Worm (Caenorhabditis elegans): Measurements from ENCODE around the gene fmo-5.
"Not testable (repeated sequence)": the region's sequence is repeated elsewhere in the genome, so short reads cannot be mapped to it uniquely, and the experiment has no call there.

fmo-5 gene

DNA sequence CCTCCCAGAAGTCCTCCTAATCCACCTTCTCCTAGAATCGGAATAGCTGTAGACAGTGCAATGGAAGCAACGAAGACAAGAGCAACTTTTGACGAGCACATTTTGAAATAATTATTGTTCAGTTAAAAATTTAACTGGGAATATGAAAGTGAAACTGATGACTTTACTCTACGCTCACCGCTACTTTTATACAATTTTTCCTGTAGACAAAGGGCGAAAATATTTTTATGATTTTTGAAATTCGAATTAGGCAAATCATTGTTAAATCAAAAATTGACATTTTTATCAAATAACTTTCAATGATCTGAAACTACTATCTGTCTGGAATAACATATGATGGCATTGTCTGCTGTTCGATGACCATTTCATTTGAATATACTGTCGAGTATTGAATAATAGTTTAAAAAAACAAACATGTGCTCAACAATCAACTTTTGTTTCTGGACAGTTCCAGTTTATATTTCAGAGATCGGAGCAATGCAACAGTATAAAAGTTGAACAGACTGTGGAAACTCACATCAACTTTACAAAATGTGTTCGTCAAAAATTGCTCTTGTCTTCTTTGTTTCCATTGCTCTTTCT is 9.9 kb downstream of the fmo-5 start, which contains the start of the genes srlf-23 and srlf-20:
Gene srlf-23, minus strand, starts transcription at position 101 of the 582 bp plus-strand sequence.
Gene srlf-20, plus strand, starts transcription at position 532 of the 582 bp plus-strand sequence.
- TF ChIP-seq C34B4.2 (tag; optimal IDR thresholded peaks at IDR 0.05) = no peak
- no peak for TF ChIP-seq jun-1 (tag; optimal IDR thresholded peaks at IDR 0.05)
- no peak for TF ChIP-seq unc-130 (tag; optimal IDR thresholded peaks at IDR 0.05)
- no peak for TF ChIP-seq nhr-90 (tag; optimal IDR thresholded peaks at IDR 0.05; ENCODE audit: poor library complexity)
- TF ChIP-seq ceh-8 (GFP tag; optimal IDR thresholded peaks at IDR 0.05) = no peak
- TF ChIP-seq ceh-88 (GFP tag; IDR thresholded peaks at IDR 0.05) = no peak
- TF ChIP-seq lin-15B (tag; optimal IDR thresholded peaks at IDR 0.05) = no peak
- no peak for TF ChIP-seq unc-86 (tag; optimal IDR thresholded peaks at IDR 0.05)
- no peak for TF ChIP-seq nhr-12 (tag; optimal IDR thresholded peaks at IDR 0.05)
- TF ChIP-seq efl-3 (GFP tag; optimal IDR thresholded peaks at IDR 0.05) = no peak
- no peak for TF ChIP-seq pag-3 (tag; optimal IDR thresholded peaks at IDR 0.05; ENCODE audit: borderline replicate concordance, insufficient read depth)
- TF ChIP-seq irx-1 (tag; optimal IDR thresholded peaks at IDR 0.05) = no peak
- no peak for TF ChIP-seq unc-62 (GFP tag; optimal IDR thresholded peaks at IDR 0.05)
- TF ChIP-seq xbp-1 (tag; optimal IDR thresholded peaks at IDR 0.05) = no peak
- no peak for TF ChIP-seq zip-4 (GFP tag; optimal IDR thresholded peaks at IDR 0.05)
- no peak for TF ChIP-seq nhr-19 (GFP tag; conservative IDR thresholded peaks at IDR 0.05)
- no peak for TF ChIP-seq ces-1 (GFP tag; optimal IDR thresholded peaks at IDR 0.05)

DNA sequence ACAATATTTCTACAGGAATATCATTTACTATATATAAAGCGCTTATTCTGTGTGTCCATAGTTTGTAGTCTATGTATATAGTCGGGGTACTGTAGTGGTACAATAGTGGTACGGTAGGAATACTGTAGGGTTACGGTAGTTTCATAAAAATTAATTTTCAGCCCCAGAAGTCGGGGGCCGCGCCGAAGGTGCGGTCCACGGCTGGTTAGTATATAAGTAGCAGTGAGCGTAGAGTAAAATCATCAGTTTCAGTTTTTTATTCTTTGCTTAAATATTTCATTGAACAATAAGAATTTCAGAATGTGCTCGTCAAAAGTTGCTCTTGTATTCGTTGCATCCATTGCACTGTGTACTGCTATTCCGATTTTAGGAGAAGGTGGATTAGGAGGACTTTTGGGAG is 12.6 kb downstream of the fmo-5 start, which contains the start of gene srlf-22:
Gene srlf-22, plus strand, starts transcription at position 301 of the 400 bp plus-strand sequence.
- not testable (repeated sequence) for TF ChIP-seq pax-3 (tag; optimal IDR thresholded peaks at IDR 0.05); tbx-2 (tag; optimal IDR thresholded peaks at IDR 0.05); nhr-85 (tag)

DNA sequence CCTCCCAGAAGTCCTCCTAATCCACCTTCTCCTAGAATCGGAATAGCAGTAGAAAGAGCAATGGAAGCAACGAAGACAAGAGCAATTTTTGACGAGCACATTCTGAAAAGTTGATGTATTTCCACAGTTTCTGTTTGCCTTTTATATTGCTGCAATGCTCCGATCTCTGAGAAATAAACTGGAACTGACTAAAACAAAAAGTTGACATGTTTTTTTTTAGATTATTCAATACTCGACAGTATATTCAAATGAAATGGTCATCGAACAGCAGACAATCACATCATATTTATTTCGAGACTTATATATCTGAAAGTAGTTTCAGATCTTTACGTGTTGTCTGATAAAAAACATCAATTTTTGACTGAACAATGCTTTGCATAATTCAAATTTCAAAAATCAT is 13.0 kb downstream of the fmo-5 start, which contains the start of gene srlf-21:
Gene srlf-21, minus strand, starts transcription at position 101 of the 400 bp plus-strand sequence.
- TF ChIP-seq nhr-76 (tag; optimal IDR thresholded peaks at IDR 0.05) (no peak), ces-1 (GFP tag; optimal IDR thresholded peaks at IDR 0.05) (no peak), pax-3 (tag; optimal IDR thresholded peaks at IDR 0.05) (no peak), lin-13 (GFP tag; optimal IDR thresholded peaks at IDR 0.05) (no peak), ceh-90 (tag; optimal IDR thresholded peaks at IDR 0.05) (no peak), unc-30 (tag; optimal IDR thresholded peaks at IDR 0.05) (no peak), vab-15 (tag; optimal IDR thresholded peaks at IDR 0.05) (no peak), jun-1 (tag; optimal IDR thresholded peaks at IDR 0.05) (no peak), zag-1 (tag; optimal IDR thresholded peaks at IDR 0.05) (no peak), nhr-71 (tag; optimal IDR thresholded peaks at IDR 0.05) (no peak)

DNA sequence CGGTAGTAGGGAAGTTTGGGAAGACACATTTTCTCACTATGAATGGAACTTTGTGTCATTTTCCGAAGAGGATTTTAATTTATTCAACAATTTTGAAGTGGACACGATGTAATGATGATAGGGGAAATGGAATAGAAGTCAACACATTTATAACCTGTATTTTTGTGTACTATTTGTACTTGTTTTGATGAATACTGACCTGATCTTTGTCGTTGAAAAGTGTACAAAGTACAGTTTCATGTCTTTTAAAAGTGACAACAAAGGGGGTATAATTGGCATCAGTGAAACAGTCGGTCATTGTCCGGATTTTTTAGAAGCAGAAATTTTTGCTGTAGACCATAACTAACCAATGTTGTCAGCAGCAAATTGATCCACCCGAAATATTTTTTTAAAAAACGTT is 14.2 kb downstream of the fmo-5 start, which contains the start of gene T02B11.6:
Gene T02B11.6, minus strand, starts transcription at position 101 of the 400 bp plus-strand sequence.
- no peak for TF ChIP-seq skn-1 (tag; optimal IDR thresholded peaks at IDR 0.05)
- TF ChIP-seq unc-130 (tag; optimal IDR thresholded peaks at IDR 0.05) = no peak
- no peak for TF ChIP-seq pag-3 (tag; optimal IDR thresholded peaks at IDR 0.05; ENCODE audit: borderline replicate concordance, insufficient read depth)
- TF ChIP-seq ceh-8 (GFP tag; optimal IDR thresholded peaks at IDR 0.05) = no peak
- TF ChIP-seq ceh-90 (tag; optimal IDR thresholded peaks at IDR 0.05) = no peak
- TF ChIP-seq sox-4 (tag; optimal IDR thresholded peaks at IDR 0.05) = no peak
- no peak for TF ChIP-seq mdl-1 (tag; optimal IDR thresholded peaks at IDR 0.05)
- TF ChIP-seq ces-1 (GFP tag; optimal IDR thresholded peaks at IDR 0.05) = no peak
- no peak for TF ChIP-seq zip-4 (GFP tag; optimal IDR thresholded peaks at IDR 0.05)
- no peak for TF ChIP-seq rnt-1 (tag; optimal IDR thresholded peaks at IDR 0.05)
- no peak for TF ChIP-seq fkh-10 (GFP tag; optimal IDR thresholded peaks at IDR 0.05)
- no peak for TF ChIP-seq dsc-1 (tag; optimal IDR thresholded peaks at IDR 0.05)
- TF ChIP-seq fkh-4 (tag; optimal IDR thresholded peaks at IDR 0.05; ENCODE audit: borderline replicate concordance) = no peak
- TF ChIP-seq lin-15B (tag; optimal IDR thresholded peaks at IDR 0.05) = no peak
- TF ChIP-seq lin-35 (GFP tag; optimal IDR thresholded peaks at IDR 0.05) = no peak
- no peak for TF ChIP-seq alr-1 (tag; optimal IDR thresholded peaks at IDR 0.05; ENCODE audit: borderline replicate concordance)
- no peak for TF ChIP-seq sptf-1 (tag; optimal IDR thresholded peaks at IDR 0.05)

Measured in whole organism, L1 larva.